Worm (Caenorhabditis elegans) whole organism, young adult: Measurements from ENCODE around the gene R02F2.1.

Experiments
- C06A6.2 ChIP-seq: fragments of 200-800 bp; sonication (Bioruptor generic); conservative IDR thresholded peaks from 2 replicates; pipeline ENCODE4 v1.3.6; 2022; ENCODE audit warnings: missing genetic modification characterization, missing compliant biosample characterization
- C17E4.6 ChIP-seq: fragments of 200-800 bp; sonication (Bioruptor generic); IDR thresholded peaks from 2 replicates; pipeline ENCODE4 v1.3.6; 2022; ENCODE audit warnings: missing genetic modification reagents, missing genetic modification characterization, missing compliant biosample characterization
- F22D6.2 ChIP-seq: sonication (generic microtip); optimal IDR thresholded peaks from 2 replicates; lab custom pipeline; 2016; ENCODE audit warnings: mild to moderate bottlenecking, missing genetic modification characterization, missing compliant biosample characterization
- F52B5.7 ChIP-seq: sonication (generic microtip); optimal IDR thresholded peaks from 2 replicates; lab custom pipeline; 2016; ENCODE audit warnings: mild to moderate bottlenecking, missing genetic modification characterization, missing compliant biosample characterization
- F57A8.1 ChIP-seq: fragments of 200-800 bp; sonication (Bioruptor generic); optimal IDR thresholded peaks from 2 replicates; lab custom pipeline; 2018; ENCODE audit warnings: mild to moderate bottlenecking, missing genetic modification characterization, moderate library complexity, missing compliant biosample characterization
- T26A5.8 ChIP-seq: sonication (generic microtip); optimal IDR thresholded peaks from 2 replicates; lab custom pipeline; 2016; ENCODE audit warnings: missing genetic modification characterization, missing compliant biosample characterization
- Y67H2A.10 ChIP-seq: fragments of 200-800 bp; sonication (Bioruptor generic); conservative IDR thresholded peaks from 2 replicates; pipeline ENCODE4 v1.3.6; 2022; ENCODE audit warnings: missing genetic modification reagents, missing genetic modification characterization, missing compliant biosample characterization
- Y95B8A.8 ChIP-seq: fragments of 200-800 bp; sonication (Bioruptor generic); IDR thresholded peaks from 2 replicates; pipeline ENCODE4 v1.3.6; 2022; ENCODE audit warnings: missing genetic modification reagents, missing genetic modification characterization, missing compliant biosample characterization
- aptf-3 ChIP-seq: fragments of 200-800 bp; sonication (Bioruptor generic); IDR thresholded peaks from 2 replicates; pipeline ENCODE4 v1.3.6; 2022; ENCODE audit warnings: missing genetic modification characterization, missing compliant biosample characterization
- atf-7 ChIP-seq: sonication (generic microtip); optimal IDR thresholded peaks from 2 replicates; lab custom pipeline; 2017; ENCODE audit warnings: mild to moderate bottlenecking, missing genetic modification characterization, missing compliant biosample characterization
- attf-5 ChIP-seq: fragments of 200-800 bp; sonication (Bioruptor generic); optimal IDR thresholded peaks from 2 replicates; lab custom pipeline; 2018; ENCODE audit warnings: mild to moderate bottlenecking, missing genetic modification characterization, missing compliant biosample characterization
- ceh-100 ChIP-seq: fragments of 200-800 bp; sonication (Bioruptor generic); IDR thresholded peaks from 2 replicates; pipeline ENCODE4 v1.3.6; 2022; ENCODE audit warnings: missing genetic modification reagents, missing genetic modification characterization, missing compliant biosample characterization
- ceh-79 ChIP-seq: sonication (generic microtip); optimal IDR thresholded peaks from 2 replicates; lab custom pipeline; 2017; ENCODE audit warnings: mild to moderate bottlenecking, missing genetic modification characterization, missing compliant biosample characterization
- dox-1 ChIP-seq: fragments of 200-800 bp; sonication (Bioruptor generic); IDR thresholded peaks from 2 replicates; pipeline ENCODE4 v1.3.6; 2022; ENCODE audit warnings: missing genetic modification reagents, missing genetic modification characterization, missing compliant biosample characterization
- dpff-1 ChIP-seq: sonication (generic microtip); optimal IDR thresholded peaks from 2 replicates; lab custom pipeline; 2017; ENCODE audit warnings: mild to moderate bottlenecking, missing genetic modification characterization, missing compliant biosample characterization
- egl-18 ChIP-seq: fragments of 200-800 bp; sonication (Bioruptor generic); IDR thresholded peaks from 2 replicates; pipeline ENCODE4 v1.3.6; 2022; ENCODE audit warnings: missing genetic modification reagents, missing genetic modification characterization, missing compliant biosample characterization
- egrh-3 ChIP-seq: fragments of 200-800 bp; sonication (Bioruptor generic); IDR thresholded peaks from 2 replicates; pipeline ENCODE4 v1.3.6; 2022; ENCODE audit warnings: missing genetic modification reagents, missing genetic modification characterization, missing compliant biosample characterization
- hlh-26 ChIP-seq: fragments of 200-800 bp; sonication (Bioruptor generic); conservative IDR thresholded peaks from 2 replicates; pipeline ENCODE4 v1.3.6; 2022; ENCODE audit warnings: missing genetic modification reagents, missing genetic modification characterization, missing compliant biosample characterization
- lag-1 ChIP-seq: fragments of 200-800 bp; sonication (Bioruptor generic); IDR thresholded peaks from 2 replicates; pipeline ENCODE4 v1.3.6; 2022; ENCODE audit warnings: missing genetic modification reagents, missing genetic modification characterization, missing compliant biosample characterization
- lin-40 ChIP-seq: sonication (generic microtip); optimal IDR thresholded peaks from 2 replicates; lab custom pipeline; 2016; ENCODE audit warnings: missing genetic modification characterization, mild to moderate bottlenecking, missing compliant biosample characterization, missing genotype, missing genetic modification reagents
- lin-54 ChIP-seq: fragments of 200-800 bp; sonication (Bioruptor generic); optimal IDR thresholded peaks from 2 replicates; lab custom pipeline; 2018; ENCODE audit warnings: mild to moderate bottlenecking, missing genetic modification characterization, missing compliant biosample characterization
- lsl-1 ChIP-seq: fragments of 200-800 bp; sonication (Bioruptor generic); optimal IDR thresholded peaks from 2 replicates; lab custom pipeline; 2018; ENCODE audit warnings: mild to moderate bottlenecking, missing genetic modification characterization, moderate library complexity, missing compliant biosample characterization
- lsy-27 ChIP-seq: sonication (generic microtip); optimal IDR thresholded peaks from 2 replicates; lab custom pipeline; 2017; ENCODE audit warnings: missing genetic modification characterization, mild to moderate bottlenecking, missing compliant biosample characterization, antibody characterized with exemption, missing genotype, borderline replicate concordance; ENCODE audit not compliant: insufficient read depth
- madf-10 ChIP-seq: sonication (generic microtip); optimal IDR thresholded peaks from 2 replicates; lab custom pipeline; 2016; ENCODE audit warnings: mild to moderate bottlenecking, missing genetic modification characterization, missing compliant biosample characterization
- madf-3 ChIP-seq: fragments of 200-800 bp; sonication (Bioruptor generic); IDR thresholded peaks from 2 replicates; pipeline ENCODE4 v1.3.6; 2022; ENCODE audit warnings: missing genetic modification reagents, missing genetic modification characterization, missing compliant biosample characterization
- madf-6 ChIP-seq: fragments of 200-800 bp; sonication (Bioruptor generic); IDR thresholded peaks from 2 replicates; pipeline ENCODE4 v1.3.6; 2022; ENCODE audit warnings: missing genetic modification reagents, missing genetic modification characterization, missing compliant biosample characterization
- mcd-1 ChIP-seq: fragments of 200-800 bp; sonication (Bioruptor generic); IDR thresholded peaks from 2 replicates; pipeline ENCODE4 v1.3.6; 2022; ENCODE audit warnings: missing genetic modification reagents, missing genetic modification characterization, missing compliant biosample characterization
- mes-4 ChIP-seq: sonication (generic microtip); optimal IDR thresholded peaks from 2 replicates; lab custom pipeline; 2016; ENCODE audit warnings: missing genotype, missing genetic modification characterization, missing compliant biosample characterization
- mxl-1 ChIP-seq: sonication (generic microtip); optimal IDR thresholded peaks from 2 replicates; lab custom pipeline; 2016; ENCODE audit warnings: missing genetic modification characterization, missing compliant biosample characterization
- nfyb-1 ChIP-seq: fragments of 200-800 bp; sonication (Bioruptor generic); IDR thresholded peaks from 2 replicates; pipeline ENCODE4 v1.3.6; 2022; ENCODE audit warnings: missing genetic modification reagents, missing genetic modification characterization, missing compliant biosample characterization
- pbrm-1 ChIP-seq: fragments of 200-800 bp; sonication (Bioruptor generic); IDR thresholded peaks from 2 replicates; pipeline ENCODE4 v1.3.6; 2022; ENCODE audit warnings: missing genetic modification reagents, missing genetic modification characterization, missing compliant biosample characterization
- pha-4 ChIP-seq: fragments of 150-350 bp; sonication (generic microtip); optimal IDR thresholded peaks from 2 replicates; lab custom pipeline; 2014; ENCODE audit warnings: missing biosample characterization, missing genetic modification reagents, missing genetic modification characterization
- sea-2 ChIP-seq: fragments of 200-800 bp; sonication (Bioruptor generic); IDR thresholded peaks from 2 replicates; pipeline ENCODE4 v1.3.6; 2022; ENCODE audit warnings: missing genetic modification characterization, missing compliant biosample characterization
- snpc-3.4 ChIP-seq: sonication (generic microtip); optimal IDR thresholded peaks from 2 replicates; lab custom pipeline; 2017; ENCODE audit warnings: missing genetic modification characterization, mild to moderate bottlenecking, missing compliant biosample characterization, antibody characterized with exemption, moderate library complexity, missing genotype, missing genetic modification reagents
- unc-62 ChIP-seq: fragments of 150-350 bp; optimal IDR thresholded peaks from 2 replicates; lab custom pipeline; 2014; ENCODE audit warnings: missing biosample characterization, missing genetic modification reagents, missing genetic modification characterization
- zfh-2 ChIP-seq: fragments of 200-800 bp; sonication (Bioruptor generic); conservative IDR thresholded peaks from 2 replicates; pipeline ENCODE4 v1.3.6; 2022; ENCODE audit warnings: missing genetic modification reagents, missing genetic modification characterization, missing compliant biosample characterization
- ztf-18 ChIP-seq: sonication (generic microtip); optimal IDR thresholded peaks from 2 replicates; lab custom pipeline; 2016; ENCODE audit warnings: missing genotype, mild to moderate bottlenecking, missing genetic modification characterization, missing compliant biosample characterization
- ztf-22 ChIP-seq: fragments of 200-800 bp; sonication (Bioruptor generic); optimal IDR thresholded peaks from 2 replicates; lab custom pipeline; 2018; ENCODE audit warnings: mild to moderate bottlenecking, missing genetic modification characterization, moderate library complexity, missing compliant biosample characterization
- ztf-25 ChIP-seq: fragments of 200-800 bp; sonication (Bioruptor generic); IDR thresholded peaks from 2 replicates; pipeline ENCODE4 v1.3.6; 2022; ENCODE audit warnings: missing genetic modification reagents, missing genetic modification characterization, missing compliant biosample characterization
- ztf-3 ChIP-seq: fragments of 200-800 bp; sonication (Bioruptor generic); optimal IDR thresholded peaks from 2 replicates; lab custom pipeline; 2018; ENCODE audit warnings: mild to moderate bottlenecking, missing genetic modification characterization, missing compliant biosample characterization

Gene R02F2.1

ce11 chrIII:5461079-5461478 lies 40.6 kb upstream of the R02F2.1 start, which contains the start of gene F48E8.3:
Gene F48E8.3 (plus strand): TSS chrIII:5461379.
- TF ChIP-seq mcd-1 (GFP tag; lab: Robert Waterston, UW) (no peak), pha-4 (no peak), Y95B8A.8 (no peak), F57A8.1 (no peak), pbrm-1 (no peak), lin-54 (GFP tag; lab: Kevin White, UChicago) (no peak), ztf-22 (GFP tag; lab: Kevin White, UChicago) (no peak), C06A6.2 (GFP tag; lab: Robert Waterston, UW) (no peak), ztf-18 (tag; lab: Kevin White, UChicago) (no peak), egrh-3 (GFP tag; lab: Robert Waterston, UW) (no peak), dpff-1 (tag; lab: Kevin White, UChicago) (no peak), dox-1 (GFP tag; lab: Robert Waterston, UW) (no peak), hlh-26 (GFP tag; lab: Robert Waterston, UW) (no peak)
- TF ChIP-seq, all 124 proteins: peak for 0

- TF ChIP-seq attf-5 (GFP tag; lab: Kevin White, UChicago), result no peak
- no peak for TF ChIP-seq lsl-1 (GFP tag; lab: Kevin White, UChicago)
- TF ChIP-seq lag-1 (GFP tag; lab: Robert Waterston, UW), result no peak
- no peak for TF ChIP-seq dpff-1 (tag; lab: Kevin White, UChicago)
- no peak for TF ChIP-seq unc-62
- no peak for TF ChIP-seq sea-2 (GFP tag; lab: Robert Waterston, UW)
- no peak for TF ChIP-seq mxl-1 (tag; lab: Kevin White, UChicago)
- no peak for TF ChIP-seq ceh-100 (GFP tag; lab: Robert Waterston, UW)
- TF ChIP-seq madf-10 (tag; lab: Kevin White, UChicago), result no peak
- TF ChIP-seq nfyb-1 (GFP tag; lab: Robert Waterston, UW), result no peak
- TF ChIP-seq ztf-25 (GFP tag; lab: Robert Waterston, UW), result no peak
- no peak for TF ChIP-seq F52B5.7 (tag; lab: Kevin White, UChicago)
- TF ChIP-seq pbrm-1, result no peak
- no peak for TF ChIP-seq ztf-3
- TF ChIP-seq madf-3 (GFP tag; lab: Robert Waterston, UW), result no peak
- no peak for TF ChIP-seq zfh-2 (GFP tag; lab: Robert Waterston, UW)
- no peak for TF ChIP-seq snpc-3.4 (tag; lab: Kevin White, UChicago)
These were observed 37.6 kb upstream of the R02F2.1 start, which contains the start of gene F48E8.2 for ce11 chrIII:5464077-5464476. Gene F48E8.2 (plus strand): TSS chrIII:5464377.

- no peak for TF ChIP-seq mes-4 (tag; lab: Kevin White, UChicago)
- TF ChIP-seq lsy-27 (tag; lab: Kevin White, UChicago), result no peak
- TF ChIP-seq F22D6.2, result no peak
- TF ChIP-seq C17E4.6 (GFP tag; lab: Robert Waterston, UW), result no peak
- no peak for TF ChIP-seq lin-40 (tag; lab: Kevin White, UChicago)
- no peak for TF ChIP-seq ceh-79
- TF ChIP-seq atf-7 (tag; lab: Kevin White, UChicago), result no peak
- TF ChIP-seq Y67H2A.10 (GFP tag; lab: Robert Waterston, UW), result no peak
- no peak for TF ChIP-seq unc-62
- no peak for TF ChIP-seq madf-6 (GFP tag; lab: Robert Waterston, UW)
- TF ChIP-seq T26A5.8 (tag; lab: Kevin White, UChicago), result no peak
- TF ChIP-seq egl-18, result no peak
- TF ChIP-seq aptf-3 (GFP tag; lab: Robert Waterston, UW), result no peak
- no peak for TF ChIP-seq dox-1 (GFP tag; lab: Robert Waterston, UW)
These were observed 36.8 kb upstream of the R02F2.1 start for ce11 chrIII:5464850-5465249.
